Fruit fly (Drosophila melanogaster) whole organism, embryonic: ENCODE results near the gene Pstk.

Source experiments
- ATbp ChIP-seq: fragments of 200-800 bp; sonication (Bioruptor generic); optimal IDR thresholded peaks from 2 replicates; lab custom pipeline; 2017; ENCODE audit warnings: missing biosample characterization, mild to moderate bottlenecking, missing genetic modification characterization, missing genetic modification reagents
- Asciz ChIP-seq: fragments of 200-800 bp; sonication (Bioruptor generic); optimal IDR thresholded peaks from 2 replicates; lab custom pipeline; 2017; ENCODE audit warnings: missing biosample characterization, mild to moderate bottlenecking, missing genetic modification characterization, missing genetic modification reagents
- BEAF-32 ChIP-seq: fragments of 200-800 bp; sonication (Bioruptor generic); optimal IDR thresholded peaks from 3 replicates; lab custom pipeline; 2017; ENCODE audit warnings: missing biosample characterization, missing genetic modification characterization, mild to moderate bottlenecking, moderate library complexity, missing genetic modification reagents
- CG11093 ChIP-seq: fragments of 200-800 bp; sonication (Bioruptor generic); IDR thresholded peaks from 3 replicates; pipeline ENCODE4 v1.3.6; 2022; ENCODE audit warnings: missing biosample characterization, missing genetic modification characterization
- CG12744 ChIP-seq: fragments of 200-800 bp; sonication (Bioruptor generic); optimal IDR thresholded peaks from 2 replicates; lab custom pipeline; 2016; ENCODE audit warnings: missing biosample characterization, missing genetic modification characterization
- CG14050 ChIP-seq: fragments of 200-800 bp; sonication (Bioruptor generic); IDR thresholded peaks from 3 replicates; pipeline ENCODE4 v1.3.6; 2022; ENCODE audit warnings: missing biosample characterization, missing genetic modification characterization
- CG14667 ChIP-seq: fragments of 200-800 bp; sonication (Bioruptor generic); IDR thresholded peaks from 2 replicates; pipeline ENCODE4 v1.3.6; 2022; ENCODE audit warnings: missing biosample characterization, missing genetic modification characterization
- CG17328 ChIP-seq: fragments of 200-800 bp; sonication (Bioruptor generic); IDR thresholded peaks from 2 replicates; pipeline ENCODE4 v1.3.6; 2022; ENCODE audit warnings: missing biosample characterization, missing genetic modification characterization
- CG17612 ChIP-seq: fragments of 200-800 bp; sonication (Bioruptor generic); IDR thresholded peaks from 2 replicates; pipeline ENCODE4 v1.3.6; 2022; ENCODE audit warnings: missing biosample characterization, missing genetic modification characterization
- CG1832 ChIP-seq: fragments of 200-800 bp; sonication (Bioruptor generic); optimal IDR thresholded peaks from 2 replicates; lab custom pipeline; 2017; ENCODE audit warnings: missing biosample characterization, mild to moderate bottlenecking, missing genetic modification characterization, inconsistent platforms
- CG18599 ChIP-seq: fragments of 200-800 bp; sonication (Bioruptor generic); optimal IDR thresholded peaks from 3 replicates; lab custom pipeline; 2017; ENCODE audit warnings: missing biosample characterization, missing genetic modification characterization, mild to moderate bottlenecking, moderate library complexity, missing genetic modification reagents
- CG18764 ChIP-seq: fragments of 200-800 bp; sonication (Bioruptor generic); optimal IDR thresholded peaks from 3 replicates; lab custom pipeline; 2016; ENCODE audit warnings: missing biosample characterization, missing genetic modification characterization
- CG32767 ChIP-seq: fragments of 200-800 bp; sonication (Bioruptor generic); IDR thresholded peaks from 2 replicates; pipeline ENCODE4 v1.3.6; 2022; ENCODE audit warnings: missing biosample characterization, missing genetic modification characterization
- CG34224 ChIP-seq: fragments of 200-800 bp; sonication (Bioruptor generic); IDR thresholded peaks from 3 replicates; pipeline ENCODE4 v1.3.6; 2022; ENCODE audit warnings: missing biosample characterization, missing genetic modification characterization; ENCODE audit not compliant: partially characterized antibody
- CG42726 ChIP-seq: fragments of 200-800 bp; sonication (Bioruptor generic); IDR thresholded peaks from 2 replicates; pipeline ENCODE4 v1.3.6; 2022; ENCODE audit warnings: missing biosample characterization, missing genetic modification characterization; ENCODE audit not compliant: partially characterized antibody
- CG5953 ChIP-seq: fragments of 200-800 bp; sonication (Bioruptor generic); IDR thresholded peaks from 2 replicates; pipeline ENCODE4 v1.3.6; 2022; ENCODE audit warnings: missing biosample characterization, missing genetic modification characterization
- CG6854 ChIP-seq: fragments of 200-800 bp; sonication (Bioruptor generic); optimal IDR thresholded peaks from 3 replicates; lab custom pipeline; 2017; ENCODE audit warnings: missing biosample characterization, mild to moderate bottlenecking, missing genetic modification characterization
- CG7928 ChIP-seq: fragments of 200-800 bp; sonication (Bioruptor generic); optimal IDR thresholded peaks from 2 replicates; lab custom pipeline; 2017; ENCODE audit warnings: missing biosample characterization, mild to moderate bottlenecking, missing genetic modification characterization
- Dref ChIP-seq: fragments of 200-800 bp; sonication (Bioruptor generic); IDR thresholded peaks from 2 replicates; pipeline ENCODE4 v1.3.6; 2022; ENCODE audit warnings: missing biosample characterization, missing genetic modification characterization
- Hr78 ChIP-seq, 2 experiments: fragments of 200-800 bp in 1 of 2; fragments of >200 bp in 1 of 2; sonication (Bioruptor generic) in 1 of 2; optimal IDR thresholded peaks; 2 replicates each; lab custom pipeline; 2017 to 2019; ENCODE audit warnings: missing biosample characterization in 2 of 2, missing genetic modification characterization in 2 of 2, mild to moderate bottlenecking in 1 of 2, moderate library complexity in 1 of 2
- Jarid2 ChIP-seq: fragments of 200-800 bp; sonication (Bioruptor generic); optimal IDR thresholded peaks from 3 replicates; lab custom pipeline; 2017; ENCODE audit warnings: mild to moderate bottlenecking, missing biosample characterization, missing genetic modification reagents, missing genetic modification characterization
- NfI ChIP-seq: fragments of 200-800 bp; sonication (Bioruptor generic); optimal IDR thresholded peaks from 3 replicates; lab custom pipeline; 2018; ENCODE audit warnings: missing biosample characterization, mild to moderate bottlenecking, missing genetic modification characterization, moderate library complexity
- Pdp1 ChIP-seq, 2 experiments: fragments of 200-800 bp; sonication (Bioruptor generic); optimal IDR thresholded peaks; 3 replicates each; lab custom pipeline; 2016; ENCODE audit warnings: missing biosample characterization in 2 of 2, missing genetic modification characterization in 2 of 2, mild to moderate bottlenecking in 1 of 2, moderate library complexity in 1 of 2
- Scr ChIP-seq: fragments of 200-800 bp; sonication (Bioruptor generic); IDR thresholded peaks from 2 replicates; pipeline ENCODE4 v1.3.6; 2022; ENCODE audit warnings: missing biosample characterization, missing genetic modification characterization; ENCODE audit not compliant: partially characterized antibody
- Spps ChIP-seq: fragments of 200-800 bp; sonication (Bioruptor generic); optimal IDR thresholded peaks from 2 replicates; lab custom pipeline; 2018; ENCODE audit warnings: missing biosample characterization, mild to moderate bottlenecking, missing genetic modification characterization
- Sry-δ ChIP-seq: fragments of 200-800 bp; sonication (Bioruptor generic); optimal IDR thresholded peaks from 2 replicates; lab custom pipeline; 2016; ENCODE audit warnings: missing biosample characterization, missing genetic modification characterization
- Tbp ChIP-seq: fragments of >200 bp; optimal IDR thresholded peaks from 2 replicates; lab custom pipeline; 2018; ENCODE audit warnings: missing biosample characterization, missing genetic modification characterization
- abd-A ChIP-seq: fragments of 200-800 bp; sonication (Bioruptor generic); optimal IDR thresholded peaks from 3 replicates; lab custom pipeline; 2019; ENCODE audit warnings: missing biosample characterization, mild to moderate bottlenecking, missing genetic modification characterization, moderate library complexity
- ap ChIP-seq: fragments of 200-800 bp; sonication (Bioruptor generic); IDR thresholded peaks from 2 replicates; pipeline ENCODE4 v1.3.6; 2022; ENCODE audit warnings: missing biosample characterization, missing genetic modification characterization
- cato ChIP-seq: fragments of 200-800 bp; sonication (Bioruptor generic); optimal IDR thresholded peaks from 2 replicates; lab custom pipeline; 2016; ENCODE audit warnings: missing biosample characterization, missing genetic modification characterization, borderline replicate concordance
- crp ChIP-seq, 2 experiments: fragments of 200-800 bp; sonication (Bioruptor generic); optimal IDR thresholded peaks; 2 replicates in 1 of 2; 3 replicates in 1 of 2; lab custom pipeline; 2017; ENCODE audit warnings: missing biosample characterization in 2 of 2, missing genetic modification characterization in 2 of 2, mild to moderate bottlenecking in 1 of 2, moderate library complexity in 1 of 2
- dan ChIP-seq: fragments of 200-800 bp; sonication (Bioruptor generic); IDR thresholded peaks from 2 replicates; pipeline ENCODE4 v1.3.6; 2022; ENCODE audit warnings: missing biosample characterization, missing genetic modification characterization
- dimm ChIP-seq: fragments of 200-800 bp; sonication (Bioruptor generic); IDR thresholded peaks from 2 replicates; pipeline ENCODE4 v1.3.6; 2022; ENCODE audit warnings: missing biosample characterization, missing genetic modification characterization
- emc ChIP-seq: fragments of 200-800 bp; sonication (Bioruptor generic); optimal IDR thresholded peaks from 2 replicates; lab custom pipeline; 2016; ENCODE audit warnings: missing biosample characterization, missing genetic modification characterization
- en ChIP-seq: fragments of 200-800 bp; sonication (Bioruptor generic); optimal IDR thresholded peaks from 2 replicates; lab custom pipeline; 2016; ENCODE audit warnings: missing biosample characterization, missing genetic modification characterization
- eyg ChIP-seq: fragments of 200-800 bp; sonication (Bioruptor generic); optimal IDR thresholded peaks from 3 replicates; lab custom pipeline; 2016; ENCODE audit warnings: missing biosample characterization, missing genetic modification characterization
- fu2 ChIP-seq: fragments of 200-800 bp; sonication (Bioruptor generic); optimal IDR thresholded peaks from 2 replicates; lab custom pipeline; 2016; ENCODE audit warnings: missing biosample characterization, missing genetic modification characterization
- grau ChIP-seq: fragments of 200-800 bp; optimal IDR thresholded peaks from 3 replicates; lab custom pipeline; 2019; ENCODE audit warnings: missing biosample characterization, mild to moderate bottlenecking, missing genetic modification characterization, moderate library complexity
- hth ChIP-seq: fragments of >200 bp; optimal IDR thresholded peaks from 2 replicates; lab custom pipeline; 2017; ENCODE audit warnings: inconsistent platforms
- ind ChIP-seq: fragments of 200-800 bp; sonication (Bioruptor generic); optimal IDR thresholded peaks from 3 replicates; lab custom pipeline; 2016; ENCODE audit warnings: missing biosample characterization, missing genetic modification characterization
- inv ChIP-seq: fragments of 200-800 bp; sonication (Bioruptor generic); IDR thresholded peaks from 2 replicates; pipeline ENCODE4 v1.3.6; 2022; ENCODE audit warnings: missing biosample characterization, missing genetic modification characterization; ENCODE audit not compliant: partially characterized antibody
- nau ChIP-seq: fragments of 200-800 bp; sonication (Bioruptor generic); optimal IDR thresholded peaks from 3 replicates; lab custom pipeline; 2017; ENCODE audit warnings: missing biosample characterization, mild to moderate bottlenecking, missing genetic modification characterization, missing genetic modification reagents
- row ChIP-seq: fragments of 200-800 bp; sonication (Bioruptor generic); IDR thresholded peaks from 3 replicates; pipeline ENCODE4 v1.3.6; 2022; ENCODE audit warnings: missing biosample characterization, missing genetic modification characterization
- sens-2 ChIP-seq: fragments of 200-800 bp; sonication (Bioruptor generic); IDR thresholded peaks from 2 replicates; pipeline ENCODE4 v1.3.6; 2022; ENCODE audit warnings: missing biosample characterization, missing genetic modification characterization
- shn ChIP-seq: fragments of 200-800 bp; sonication (Bioruptor generic); optimal IDR thresholded peaks from 3 replicates; lab custom pipeline; 2016; ENCODE audit warnings: missing biosample characterization, missing genetic modification characterization
- slou ChIP-seq: fragments of 200-800 bp; sonication (Bioruptor generic); optimal IDR thresholded peaks from 3 replicates; lab custom pipeline; 2016; ENCODE audit warnings: missing biosample characterization, missing genetic modification characterization
- sqz ChIP-seq: fragments of 200-800 bp; sonication (Bioruptor generic); optimal IDR thresholded peaks from 3 replicates; lab custom pipeline; 2018; ENCODE audit warnings: missing biosample characterization, mild to moderate bottlenecking, missing genetic modification characterization
- tin ChIP-seq: fragments of 200-800 bp; sonication (Bioruptor generic); optimal IDR thresholded peaks from 3 replicates; lab custom pipeline; 2016; ENCODE audit warnings: missing biosample characterization, missing genetic modification characterization
- usp ChIP-seq: fragments of >200 bp; optimal IDR thresholded peaks from 2 replicates; lab custom pipeline; 2017; ENCODE audit warnings: missing biosample characterization, missing genetic modification characterization
- yki ChIP-seq: fragments of >200 bp; optimal IDR thresholded peaks from 3 replicates; lab custom pipeline; 2018
- zf30C ChIP-seq: fragments of 200-800 bp; sonication (Bioruptor generic); optimal IDR thresholded peaks from 3 replicates; lab custom pipeline; 2018; ENCODE audit warnings: missing biosample characterization, mild to moderate bottlenecking, missing genetic modification characterization

Pstk gene

DNA sequence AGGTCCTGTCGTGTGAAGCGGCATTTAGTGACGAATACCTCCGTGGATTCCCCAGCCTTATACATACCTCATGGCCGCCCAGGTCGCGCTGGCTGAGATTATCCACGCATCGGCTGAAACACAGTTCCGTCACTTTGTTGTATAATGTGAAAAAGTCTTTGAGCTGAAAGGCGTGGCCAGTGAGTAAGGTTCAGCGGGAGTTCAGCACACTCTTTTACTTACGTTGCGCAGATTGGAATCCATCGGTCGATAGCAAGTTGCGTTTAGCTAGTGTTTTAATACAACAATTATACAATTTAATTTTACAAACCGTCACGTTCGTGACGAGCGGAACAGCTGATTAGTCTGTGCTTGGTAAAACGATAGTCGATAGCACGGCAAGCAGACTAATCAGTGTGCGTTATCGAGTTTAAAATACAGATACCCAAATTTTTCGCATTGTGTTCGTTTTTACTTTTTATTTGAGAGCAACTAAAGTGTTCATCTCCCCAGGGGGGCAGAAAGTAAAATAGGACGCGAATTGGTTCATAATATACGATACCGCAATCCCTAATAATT, at the start of gene Pstk, which contains the start of gene Tim9b:
Gene Pstk (minus strand): TSS at position 355 of the 558 bp plus-strand sequence.
Gene Tim9b (minus strand): TSS at position 355 of the 558 bp plus-strand sequence.
- TF ChIP-seq inv (no peak), CG14050 (GFP tag; lab: Robert Waterston, UW) (no peak), fu2 (GFP tag; lab: Kevin White, UChicago) (no peak), Pdp1 (GFP tag; optimal IDR thresholded peaks at IDR 0.05; lab: Kevin White, UChicago) (peak in 1 of 2 experiments; percentile 93), CG12744 (no peak), Spps (no peak), sqz (no peak), ind (GFP tag; lab: Kevin White, UChicago) (no peak), Hr78 (GFP tag; optimal IDR thresholded peaks at IDR 0.05; lab: Kevin White, UChicago) (no peak), zf30C (GFP tag; lab: Kevin White, UChicago) (no peak), slou (GFP tag; lab: Kevin White, UChicago) (no peak), row (GFP tag; lab: Robert Waterston, UW) (no peak), yki (lab: Kevin White, UChicago) (no peak), cato (GFP tag; lab: Kevin White, UChicago) (no peak), grau (tag; lab: Kevin White, UChicago) (no peak), CG11093 (no peak), hth (lab: Kevin White, UChicago) (no peak), shn (GFP tag; lab: Kevin White, UChicago) (no peak), abd-A (tag; lab: Kevin White, UChicago) (no peak), tin (GFP tag; lab: Kevin White, UChicago) (no peak), BEAF-32 (GFP tag; lab: Kevin White, UChicago) (peak; percentile 55), Tbp (GFP tag; lab: Kevin White, UChicago) (no peak), CG5953 (no peak), CG14667 (GFP tag; lab: Robert Waterston, UW) (no peak), dan (GFP tag; lab: Robert Waterston, UW) (no peak), ATbp (GFP tag; lab: Kevin White, UChicago) (no peak), CG18764 (GFP tag; lab: Kevin White, UChicago) (no peak), eyg (GFP tag; lab: Kevin White, UChicago) (no peak), en (no peak), CG6854 (GFP tag; lab: Kevin White, UChicago) (no peak), nau (GFP tag; lab: Kevin White, UChicago) (no peak), Asciz (GFP tag; lab: Kevin White, UChicago) (no peak), dimm (GFP tag; lab: Robert Waterston, UW) (no peak), CG17612 (GFP tag; lab: Robert Waterston, UW) (no peak), CG34224 (peak; percentile 62), Sry-δ (GFP tag; lab: Kevin White, UChicago) (peak; percentile 21), CG1832 (GFP tag; lab: Kevin White, UChicago) (no peak), CG18599 (GFP tag; lab: Kevin White, UChicago) (no peak), CG32767 (GFP tag; lab: Robert Waterston, UW) (no peak), usp (GFP tag; lab: Kevin White, UChicago) (no peak), Scr (GFP tag; lab: Robert Waterston, UW) (peak; percentile 64), crp (GFP tag; optimal IDR thresholded peaks at IDR 0.05; lab: Kevin White, UChicago) (peak; percentile 17 to 85), Jarid2 (GFP tag; lab: Kevin White, UChicago) (no peak), CG42726 (GFP tag; lab: Robert Waterston, UW) (no peak), NfI (GFP tag; lab: Kevin White, UChicago) (no peak), ap (GFP tag; lab: Robert Waterston, UW) (no peak), sens-2 (GFP tag; lab: Robert Waterston, UW) (no peak), Dref (GFP tag; lab: Robert Waterston, UW) (peak; percentile 71), emc (GFP tag; lab: Kevin White, UChicago) (no peak), CG7928 (GFP tag; lab: Kevin White, UChicago) (no peak), CG17328 (no peak)
